Fruit fly (Drosophila melanogaster): ENCODE results near the gene mthl7.

mthl7 gene

DNA sequence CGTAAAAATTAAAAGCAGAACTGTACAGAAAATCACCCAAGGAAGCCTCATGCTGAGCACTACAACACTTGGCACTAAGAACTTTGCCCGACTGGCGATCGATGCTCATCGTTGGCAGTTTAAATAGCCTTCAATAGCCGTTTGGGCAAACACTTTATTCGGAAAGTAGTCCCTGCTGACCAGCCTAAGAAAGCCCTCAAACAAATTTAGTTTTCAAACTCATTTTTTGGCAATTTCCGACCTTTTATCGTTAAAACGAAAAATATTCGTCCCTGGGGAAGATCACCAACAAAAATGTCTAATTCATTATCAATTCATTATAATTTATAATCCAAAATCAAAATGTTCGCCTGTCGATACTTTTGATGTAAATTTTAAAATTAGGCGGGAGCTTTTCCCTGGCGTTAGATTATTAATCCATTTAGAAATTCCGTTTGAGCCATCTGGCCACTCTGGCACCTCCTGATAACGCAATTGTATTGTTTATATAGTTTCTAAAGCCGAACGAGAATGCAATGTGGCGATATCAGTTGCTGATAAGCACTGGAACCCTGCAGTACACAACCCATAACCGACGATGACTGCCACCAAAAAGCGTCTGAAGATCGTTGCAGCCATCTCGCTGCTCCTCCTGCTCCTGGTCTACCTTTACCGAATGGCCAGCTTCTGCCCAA is at the start of gene mthl7, which contains the start of gene Uxs (continued):
- TF ChIP-seq Vsx1 (GFP tag; optimal IDR thresholded peaks at IDR 0.05), result no peak
- TF ChIP-seq gfzf (GFP tag; optimal IDR thresholded peaks at IDR 0.05), result peak; percentile 84
- peak; percentile 45; the same call in 2 of the 3 replicates for TF ChIP-seq CG34224 (GFP tag; IDR thresholded peaks at IDR 0.05; ENCODE audit: partially characterized antibody)
- peak; percentile 4 for TF ChIP-seq CG14710 (tag; optimal IDR thresholded peaks at IDR 0.05)
- no peak for TF ChIP-seq pnt (GFP tag; optimal IDR thresholded peaks at IDR 0.05)
- no peak for TF ChIP-seq CG15601 (tag; optimal IDR thresholded peaks at IDR 0.05)
- no peak for TF ChIP-seq kah (GFP tag; optimal IDR thresholded peaks at IDR 0.05)
- no peak for TF ChIP-seq CG9215 (GFP tag; IDR thresholded peaks at IDR 0.05)
- TF ChIP-seq Pdp1 (GFP tag; optimal IDR thresholded peaks at IDR 0.05), result peak in 1 of 2 experiments; percentile 34
- peak; percentile 63 for TF ChIP-seq BEAF-32 (GFP tag; optimal IDR thresholded peaks at IDR 0.05)
- no peak for TF ChIP-seq CG6272 (GFP tag; IDR thresholded peaks at IDR 0.05)
- TF ChIP-seq Med (GFP tag), result peak; percentile 36
- no peak for TF ChIP-seq kay (GFP tag; optimal IDR thresholded peaks at IDR 0.05)
- no peak for TF ChIP-seq CG18764 (GFP tag; optimal IDR thresholded peaks at IDR 0.05)
- TF ChIP-seq sqz (GFP tag; optimal IDR thresholded peaks at IDR 0.05), result no peak
- TF ChIP-seq CG3995 (GFP tag; optimal IDR thresholded peaks at IDR 0.05), result no peak
- TF ChIP-seq NFAT (GFP tag; IDR thresholded peaks at IDR 0.05), result no peak
- peak; percentile 95 for TF ChIP-seq E2f2 (GFP tag; IDR thresholded peaks at IDR 0.05)
- no peak for TF ChIP-seq Nf-YC (tag; optimal IDR thresholded peaks at IDR 0.05)
- TF ChIP-seq Dp (GFP tag; optimal IDR thresholded peaks at IDR 0.05), result peak; percentile 90
- TF ChIP-seq CG15514 (GFP tag; optimal IDR thresholded peaks at IDR 0.05), result peak; percentile 45
- no peak for TF ChIP-seq Lpt (GFP tag; optimal IDR thresholded peaks at IDR 0.05)
- TF ChIP-seq CG17328 (GFP tag; IDR thresholded peaks at IDR 0.05), result no peak
- TF ChIP-seq knrl (GFP tag; IDR thresholded peaks at IDR 0.05; ENCODE audit: partially characterized antibody), result peak; percentile 35; the same call in 1 of the 3 replicates
- TF ChIP-seq bigmax (GFP tag; optimal IDR thresholded peaks at IDR 0.05), result peak; percentile 55
- no peak for TF ChIP-seq CG32767 (GFP tag; IDR thresholded peaks at IDR 0.05)
- TF ChIP-seq cg (GFP tag; optimal IDR thresholded peaks at IDR 0.05), result no peak
- peak; percentile 70 for TF ChIP-seq pzg (GFP tag; optimal IDR thresholded peaks at IDR 0.05)
- TF ChIP-seq CG3838 (GFP tag; optimal IDR thresholded peaks at IDR 0.05), result no peak
- TF ChIP-seq CG14441 (GFP tag; IDR thresholded peaks at IDR 0.05), result no peak
- TF ChIP-seq h (optimal IDR thresholded peaks at IDR 0.05), result no peak
- peak; percentile 24 for TF ChIP-seq Sry-δ (GFP tag; optimal IDR thresholded peaks at IDR 0.05)
- no peak for TF ChIP-seq CG18011 (GFP tag; optimal IDR thresholded peaks at IDR 0.05)
- TF ChIP-seq HmgZ (tag; optimal IDR thresholded peaks at IDR 0.05), result peak; percentile 9
- peak; percentile 56; the same call in 1 of the 4 replicates for TF ChIP-seq Dll (GFP tag; IDR thresholded peaks at IDR 0.05; ENCODE audit: partially characterized antibody)
- TF ChIP-seq Elba2 (GFP tag; optimal IDR thresholded peaks at IDR 0.05), result no peak
- TF ChIP-seq Gsc (GFP tag; IDR thresholded peaks at IDR 0.05), result no peak
- TF ChIP-seq CG8388 (GFP tag; optimal IDR thresholded peaks at IDR 0.05), result no peak
- TF ChIP-seq amos (GFP tag; IDR thresholded peaks at IDR 0.05; ENCODE audit: partially characterized antibody), result peak; percentile 30; the same call in 1 of the 2 replicates
- TF ChIP-seq CG10543 (GFP tag; optimal IDR thresholded peaks at IDR 0.05), result no peak
- no peak for TF ChIP-seq bowl (GFP tag; IDR thresholded peaks at IDR 0.05)
- no peak for TF ChIP-seq Dad (GFP tag; optimal IDR thresholded peaks at IDR 0.05)
- TF ChIP-seq MESR4 (GFP tag; optimal IDR thresholded peaks at IDR 0.05), result peak; percentile 41
- TF ChIP-seq Ets97D (GFP tag; optimal IDR thresholded peaks at IDR 0.05), result peak; percentile 16
- TF ChIP-seq CTCF (GFP tag; optimal IDR thresholded peaks at IDR 0.05), result no peak
- peak; percentile 58 for TF ChIP-seq unc-4 (GFP tag; IDR thresholded peaks at IDR 0.05; ENCODE audit: partially characterized antibody)
- 0 out of 2 replicates have a peak, but pooled peaks have one; percentile 10 for TF ChIP-seq vvl (GFP tag; IDR thresholded peaks at IDR 0.05)
- peak; percentile 15 for TF ChIP-seq grau (tag; optimal IDR thresholded peaks at IDR 0.05)
- no peak for TF ChIP-seq sob (GFP tag; IDR thresholded peaks at IDR 0.05)
- TF ChIP-seq YL-1 (GFP tag; optimal IDR thresholded peaks at IDR 0.05), result peak; percentile 46
